Worm (Caenorhabditis elegans) whole organism, early embryonic: ENCODE results near the gene B0252.11.
A peak's percentile ranks its signal among the peaks of the same experiment; 100 is the strongest.

Source experiments
- B0310.2 ChIP-seq: sonication (generic microtip); optimal IDR thresholded peaks from 2 replicates; lab custom pipeline; 2016; ENCODE audit warnings: mild to moderate bottlenecking, missing genetic modification characterization, missing compliant biosample characterization
- F13C5.2 ChIP-seq: sonication (generic microtip); optimal IDR thresholded peaks from 2 replicates; lab custom pipeline; 2017; ENCODE audit warnings: mild to moderate bottlenecking, missing genetic modification characterization, inconsistent platforms, missing compliant biosample characterization
- aly-1 ChIP-seq: sonication (generic microtip); optimal IDR thresholded peaks from 2 replicates; lab custom pipeline; 2016; ENCODE audit warnings: missing genetic modification characterization, missing compliant biosample characterization
- ama-1 ChIP-seq: fragments of 150-350 bp; optimal IDR thresholded peaks from 2 replicates; lab custom pipeline; 2014
- ceh-13 ChIP-seq: fragments of 200-800 bp; sonication (Bioruptor generic); optimal IDR thresholded peaks from 2 replicates; lab custom pipeline; 2018; ENCODE audit warnings: mild to moderate bottlenecking, missing genetic modification characterization, missing compliant biosample characterization
- ceh-36 ChIP-seq: sonication (generic microtip); optimal IDR thresholded peaks from 2 replicates; lab custom pipeline; 2016; ENCODE audit warnings: missing genetic modification characterization, inconsistent platforms, missing compliant biosample characterization
- ets-7 ChIP-seq: sonication (generic microtip); optimal IDR thresholded peaks from 2 replicates; lab custom pipeline; 2016; ENCODE audit warnings: missing genotype, missing genetic modification characterization, missing compliant biosample characterization
- flt-1 ChIP-seq: fragments of 200-800 bp; sonication (Bioruptor generic); IDR thresholded peaks from 2 replicates; pipeline ENCODE4 v1.3.6; 2022; ENCODE audit warnings: missing genetic modification characterization, missing compliant biosample characterization
- hmbx-1 ChIP-seq: sonication (generic microtip); optimal IDR thresholded peaks from 2 replicates; lab custom pipeline; 2016; ENCODE audit warnings: mild to moderate bottlenecking, missing genetic modification characterization, missing compliant biosample characterization
- hmg-4 ChIP-seq: fragments of 200-800 bp; sonication (Bioruptor generic); optimal IDR thresholded peaks from 2 replicates; lab custom pipeline; 2018; ENCODE audit warnings: mild to moderate bottlenecking, missing genetic modification characterization, missing compliant biosample characterization
- hnd-1 ChIP-seq: sonication (generic microtip); optimal IDR thresholded peaks from 2 replicates; lab custom pipeline; 2016; ENCODE audit warnings: missing genetic modification characterization, missing compliant biosample characterization
- pes-1 ChIP-seq: fragments of 200-800 bp; sonication (Bioruptor generic); IDR thresholded peaks from 2 replicates; pipeline ENCODE4 v1.3.6; 2022; ENCODE audit warnings: missing genetic modification reagents, missing genetic modification characterization, missing compliant biosample characterization
- scrt-1 ChIP-seq: fragments of 200-800 bp; sonication (Bioruptor generic); IDR thresholded peaks from 2 replicates; pipeline ENCODE4 v1.3.6; 2022; ENCODE audit warnings: missing genetic modification characterization, missing compliant biosample characterization
- sea-1 ChIP-seq: fragments of 200-800 bp; sonication (Bioruptor generic); conservative IDR thresholded peaks from 2 replicates; pipeline ENCODE4 v1.3.6; 2022; ENCODE audit warnings: missing genetic modification characterization, missing compliant biosample characterization
- tbx-11 ChIP-seq: fragments of 200-800 bp; sonication (Bioruptor generic); IDR thresholded peaks from 2 replicates; pipeline ENCODE4 v1.3.6; 2022; ENCODE audit warnings: missing genetic modification characterization, missing compliant biosample characterization
- tbx-37 ChIP-seq: fragments of 200-800 bp; sonication (Bioruptor generic); conservative IDR thresholded peaks from 2 replicates; pipeline ENCODE4 v1.3.6; 2022; ENCODE audit warnings: missing genetic modification reagents, missing genetic modification characterization, missing compliant biosample characterization
- tra-4 ChIP-seq: sonication (generic microtip); optimal IDR thresholded peaks from 2 replicates; lab custom pipeline; 2017; ENCODE audit warnings: missing genetic modification characterization, missing compliant biosample characterization

B0252.11 gene

ce11 chrII:6940726-6941230 lies 23.2 kb upstream of the B0252.11 start:
- TF ChIP-seq hnd-1 (no peak), scrt-1 (GFP tag; lab: Robert Waterston, UW) (no peak), tbx-11 (GFP tag; lab: Robert Waterston, UW) (no peak), tra-4 (tag; lab: Kevin White, UChicago) (no peak), ets-7 (no peak), flt-1 (GFP tag; lab: Robert Waterston, UW) (no peak), F13C5.2 (no peak), pes-1 (GFP tag; lab: Robert Waterston, UW) (no peak), ama-1 (no peak), hmg-4 (GFP tag; lab: Kevin White, UChicago) (no peak), ceh-13 (GFP tag; lab: Kevin White, UChicago) (no peak), sea-1 (no peak), aly-1 (tag; lab: Kevin White, UChicago) (no peak), ceh-36 (no peak), hmbx-1 (tag; lab: Kevin White, UChicago) (no peak), B0310.2 (tag; lab: Kevin White, UChicago) (no peak)

- TF ChIP-seq tra-4 (tag; lab: Kevin White, UChicago) (no peak), tbx-11 (GFP tag; lab: Robert Waterston, UW) (no peak), hmbx-1 (tag; lab: Kevin White, UChicago) (no peak), scrt-1 (GFP tag; lab: Robert Waterston, UW) (no peak), F13C5.2 (no peak), ets-7 (no peak), B0310.2 (tag; lab: Kevin White, UChicago) (no peak), ceh-13 (GFP tag; lab: Kevin White, UChicago) (no peak), hmg-4 (GFP tag; lab: Kevin White, UChicago) (no peak), pes-1 (GFP tag; lab: Robert Waterston, UW) (no peak), sea-1 (no peak), flt-1 (GFP tag; lab: Robert Waterston, UW) (no peak), tbx-37 (GFP tag; lab: Robert Waterston, UW) (no peak)
Observed at ce11 chrII:6939873-6940272, 22.3 kb upstream of the B0252.11 start.

ce11 chrII:6937057-6937456 lies 19.4 kb upstream of the B0252.11 start:
- TF ChIP-seq hmbx-1 (tag; lab: Kevin White, UChicago) (no peak), F13C5.2 (no peak)

ce11 chrII:6936528-6936927 lies 18.9 kb upstream of the B0252.11 start:
- peak; percentile 26; the same call in 1 of the 2 replicates for TF ChIP-seq tbx-11 (GFP tag; lab: Robert Waterston, UW)
- TF ChIP-seq F13C5.2, result no peak

- TF ChIP-seq sea-1, result no peak
Observed at ce11 chrII:6935975-6936374, 18.4 kb upstream of the B0252.11 start.

- TF ChIP-seq scrt-1 (GFP tag; lab: Robert Waterston, UW) (no peak), pes-1 (GFP tag; lab: Robert Waterston, UW) (no peak), hnd-1 (no peak), ets-7 (no peak), F13C5.2 (no peak), tra-4 (tag; lab: Kevin White, UChicago) (no peak), sea-1 (no peak)
Observed at ce11 chrII:6934729-6935128, 17.1 kb upstream of the B0252.11 start.

- no peak for TF ChIP-seq F13C5.2
- no peak for TF ChIP-seq pes-1 (GFP tag; lab: Robert Waterston, UW)
- no peak for TF ChIP-seq ceh-13 (GFP tag; lab: Kevin White, UChicago)
- TF ChIP-seq hmbx-1 (tag; lab: Kevin White, UChicago), result no peak
- no peak for TF ChIP-seq tra-4 (tag; lab: Kevin White, UChicago)
Observed at ce11 chrII:6932978-6933377, 15.4 kb upstream of the B0252.11 start.

- no peak for TF ChIP-seq tbx-11 (GFP tag; lab: Robert Waterston, UW)
- no peak for TF ChIP-seq hnd-1
- no peak for TF ChIP-seq B0310.2 (tag; lab: Kevin White, UChicago)
- no peak for TF ChIP-seq tra-4 (tag; lab: Kevin White, UChicago)
- no peak for TF ChIP-seq ets-7
- no peak for TF ChIP-seq pes-1 (GFP tag; lab: Robert Waterston, UW)
- TF ChIP-seq flt-1 (GFP tag; lab: Robert Waterston, UW), result no peak
- TF ChIP-seq ceh-13 (GFP tag; lab: Kevin White, UChicago), result no peak
- TF ChIP-seq tbx-37 (GFP tag; lab: Robert Waterston, UW), result no peak
- TF ChIP-seq ama-1, result no peak
- TF ChIP-seq aly-1 (tag; lab: Kevin White, UChicago), result no peak
- no peak for TF ChIP-seq F13C5.2
- TF ChIP-seq hmbx-1 (tag; lab: Kevin White, UChicago), result no peak
- no peak for TF ChIP-seq scrt-1 (GFP tag; lab: Robert Waterston, UW)
- TF ChIP-seq hmg-4 (GFP tag; lab: Kevin White, UChicago), result no peak
- no peak for TF ChIP-seq sea-1
- no peak for TF ChIP-seq ceh-36
Observed at ce11 chrII:6930072-6930471, 12.5 kb upstream of the B0252.11 start.

- TF ChIP-seq sea-1 (no peak), tbx-37 (GFP tag; lab: Robert Waterston, UW) (no peak), pes-1 (GFP tag; lab: Robert Waterston, UW) (no peak), ets-7 (no peak), tbx-11 (GFP tag; lab: Robert Waterston, UW) (no peak), ama-1 (no peak), hmbx-1 (tag; lab: Kevin White, UChicago) (no peak), B0310.2 (tag; lab: Kevin White, UChicago) (no peak), hnd-1 (no peak)
Observed at ce11 chrII:6928416-6928815, 10.8 kb upstream of the B0252.11 start, which contains the start of gene flcn-1. flcn-1 (plus strand) TSS chrII:6928763.
